Worm (Caenorhabditis elegans) whole organism, late embryonic: ENCODE data around the gene K10C2.12.

Experiments
- C08G9.2 ChIP-seq: sonication (generic microtip); optimal IDR thresholded peaks from 2 replicates; lab custom pipeline; 2016; ENCODE audit warnings: mild to moderate bottlenecking, missing genetic modification characterization, moderate library complexity, missing compliant biosample characterization
- F13H6.1 ChIP-seq: sonication (generic microtip); optimal IDR thresholded peaks from 2 replicates; lab custom pipeline; 2016; ENCODE audit warnings: missing genetic modification characterization, missing compliant biosample characterization
- Y22D7AL.16 ChIP-seq: sonication (generic microtip); optimal IDR thresholded peaks from 2 replicates; lab custom pipeline; 2016; ENCODE audit warnings: missing genetic modification characterization, missing compliant biosample characterization
- ama-1 ChIP-seq: fragments of 150-350 bp; optimal IDR thresholded peaks from 2 replicates; lab custom pipeline; 2014
- ceh-14 ChIP-seq: sonication (generic microtip); optimal IDR thresholded peaks from 2 replicates; lab custom pipeline; 2016; ENCODE audit warnings: missing genotype, missing genetic modification characterization, missing compliant biosample characterization
- ceh-18 ChIP-seq: sonication (generic microtip); optimal IDR thresholded peaks from 2 replicates; lab custom pipeline; 2016; ENCODE audit warnings: missing genetic modification characterization, missing compliant biosample characterization
- ceh-19 ChIP-seq: fragments of 200-800 bp; sonication (Bioruptor generic); optimal IDR thresholded peaks from 2 replicates; lab custom pipeline; 2018; ENCODE audit warnings: mild to moderate bottlenecking, missing genetic modification characterization, missing compliant biosample characterization
- ceh-22 ChIP-seq: sonication (generic microtip); optimal IDR thresholded peaks from 2 replicates; lab custom pipeline; 2017; ENCODE audit warnings: missing biosample characterization, missing genetic modification characterization
- ceh-24 ChIP-seq: sonication (generic microtip); optimal IDR thresholded peaks from 2 replicates; lab custom pipeline; 2016; ENCODE audit warnings: mild to moderate bottlenecking, missing genetic modification characterization, missing compliant biosample characterization
- ceh-31 ChIP-seq: sonication (generic microtip); optimal IDR thresholded peaks from 2 replicates; lab custom pipeline; 2016; ENCODE audit warnings: missing genetic modification characterization, missing compliant biosample characterization
- ceh-34 ChIP-seq: sonication (generic microtip); optimal IDR thresholded peaks from 2 replicates; lab custom pipeline; 2016; ENCODE audit warnings: mild to moderate bottlenecking, missing genetic modification characterization, missing compliant biosample characterization
- ceh-48 ChIP-seq: sonication (generic microtip); optimal IDR thresholded peaks from 2 replicates; lab custom pipeline; 2016; ENCODE audit warnings: missing genetic modification characterization, inconsistent platforms, missing compliant biosample characterization
- ceh-6 ChIP-seq: fragments of 200-800 bp; sonication (Bioruptor generic); optimal IDR thresholded peaks from 2 replicates; lab custom pipeline; 2018; ENCODE audit warnings: mild to moderate bottlenecking, missing genetic modification characterization, missing compliant biosample characterization
- ceh-9 ChIP-seq: sonication (generic microtip); optimal IDR thresholded peaks from 2 replicates; lab custom pipeline; 2016; ENCODE audit warnings: mild to moderate bottlenecking, missing genetic modification characterization, inconsistent platforms, missing compliant biosample characterization
- che-1 ChIP-seq: sonication (generic microtip); optimal IDR thresholded peaks from 2 replicates; lab custom pipeline; 2016; ENCODE audit warnings: mild to moderate bottlenecking, missing genetic modification characterization, missing compliant biosample characterization
- dmd-4 ChIP-seq: sonication (generic microtip); optimal IDR thresholded peaks from 2 replicates; lab custom pipeline; 2016; ENCODE audit warnings: borderline replicate concordance, missing genetic modification characterization, missing compliant biosample characterization
- dve-1 ChIP-seq: sonication (generic microtip); optimal IDR thresholded peaks from 2 replicates; lab custom pipeline; 2017; ENCODE audit warnings: antibody characterized with exemption, mild to moderate bottlenecking, missing genetic modification characterization, missing compliant biosample characterization
- elt-2 ChIP-seq: sonication (generic microtip); optimal IDR thresholded peaks from 2 replicates; lab custom pipeline; 2016; ENCODE audit warnings: missing genetic modification reagents, missing genetic modification characterization, missing compliant biosample characterization
- elt-4 ChIP-seq: sonication (generic microtip); optimal IDR thresholded peaks from 2 replicates; lab custom pipeline; 2016; ENCODE audit warnings: missing genetic modification characterization, missing compliant biosample characterization
- ets-4 ChIP-seq: sonication (generic microtip); optimal IDR thresholded peaks from 2 replicates; lab custom pipeline; 2016; ENCODE audit warnings: missing genetic modification characterization, missing compliant biosample characterization
- eyg-1 ChIP-seq: sonication (generic microtip); optimal IDR thresholded peaks from 2 replicates; lab custom pipeline; 2016; ENCODE audit warnings: missing genotype, missing genetic modification characterization, missing compliant biosample characterization
- fkh-10 ChIP-seq: fragments of 150-350 bp; optimal IDR thresholded peaks from 2 replicates; lab custom pipeline; 2014; ENCODE audit warnings: missing biosample characterization, missing genetic modification reagents, missing genetic modification characterization
- fkh-6 ChIP-seq: sonication (generic microtip); optimal IDR thresholded peaks from 2 replicates; lab custom pipeline; 2016; ENCODE audit warnings: missing genetic modification characterization, missing compliant biosample characterization
- gmeb-2 ChIP-seq: sonication (generic microtip); optimal IDR thresholded peaks from 2 replicates; lab custom pipeline; 2016; ENCODE audit warnings: missing genetic modification characterization, inconsistent platforms, missing compliant biosample characterization
- hlh-15 ChIP-seq: sonication (generic microtip); optimal IDR thresholded peaks from 2 replicates; lab custom pipeline; 2016; ENCODE audit warnings: missing genetic modification characterization, missing compliant biosample characterization
- hlh-30 ChIP-seq: sonication (generic microtip); optimal IDR thresholded peaks from 2 replicates; lab custom pipeline; 2017; ENCODE audit warnings: antibody characterized with exemption, missing genetic modification characterization, missing compliant biosample characterization; ENCODE audit not compliant: insufficient read depth
- hlh-6 ChIP-seq: sonication (generic microtip); optimal IDR thresholded peaks from 2 replicates; lab custom pipeline; 2016; ENCODE audit warnings: missing genotype, missing genetic modification characterization, missing compliant biosample characterization
- hlh-8 ChIP-seq: sonication (generic microtip); optimal IDR thresholded peaks from 2 replicates; lab custom pipeline; 2016; ENCODE audit warnings: missing genotype, missing genetic modification characterization, missing compliant biosample characterization
- lin-11 ChIP-seq: fragments of 200-800 bp; sonication (Bioruptor generic); optimal IDR thresholded peaks from 2 replicates; lab custom pipeline; 2018; ENCODE audit warnings: mild to moderate bottlenecking, missing genetic modification characterization, missing compliant biosample characterization
- nfya-1 ChIP-seq: sonication (generic microtip); optimal IDR thresholded peaks from 2 replicates; lab custom pipeline; 2017; ENCODE audit warnings: missing genetic modification characterization, mild to moderate bottlenecking, missing compliant biosample characterization, antibody characterized with exemption, moderate library complexity
- odd-2 ChIP-seq: sonication (generic microtip); optimal IDR thresholded peaks from 2 replicates; lab custom pipeline; 2017; ENCODE audit warnings: antibody characterized with exemption, mild to moderate bottlenecking, missing genetic modification characterization, missing compliant biosample characterization
- pag-3 ChIP-seq: sonication (generic microtip); optimal IDR thresholded peaks from 2 replicates; lab custom pipeline; 2016; ENCODE audit warnings: missing compliant biosample characterization, missing genetic modification characterization, borderline replicate concordance
- pha-2 ChIP-seq: sonication (generic microtip); optimal IDR thresholded peaks from 2 replicates; lab custom pipeline; 2017; ENCODE audit warnings: mild to moderate bottlenecking, missing genetic modification characterization, missing compliant biosample characterization
- pha-4 ChIP-seq: fragments of 150-350 bp; optimal IDR thresholded peaks from 2 replicates; lab custom pipeline; 2018; ENCODE audit warnings: missing biosample characterization, missing genetic modification reagents, missing genetic modification characterization
- pros-1 ChIP-seq: fragments of 150-350 bp; optimal IDR thresholded peaks from 2 replicates; lab custom pipeline; 2014; ENCODE audit warnings: missing biosample characterization, missing genetic modification reagents, missing genetic modification characterization
- ref-2 ChIP-seq: sonication (generic microtip); optimal IDR thresholded peaks from 2 replicates; lab custom pipeline; 2016; ENCODE audit warnings: missing genetic modification characterization, missing compliant biosample characterization
- rnt-1 ChIP-seq: sonication (generic microtip); optimal IDR thresholded peaks from 2 replicates; lab custom pipeline; 2016; ENCODE audit warnings: missing genetic modification characterization, missing compliant biosample characterization
- sox-2 ChIP-seq: fragments of 200-800 bp; sonication (Bioruptor generic); IDR thresholded peaks from 2 replicates; pipeline ENCODE4 v1.3.6; 2022; ENCODE audit warnings: missing genetic modification reagents, missing genetic modification characterization, missing compliant biosample characterization
- sox-4 ChIP-seq: sonication (generic microtip); optimal IDR thresholded peaks from 2 replicates; lab custom pipeline; 2017; ENCODE audit warnings: mild to moderate bottlenecking, missing genetic modification characterization, inconsistent platforms, missing compliant biosample characterization
- tbx-2 ChIP-seq: sonication (generic microtip); optimal IDR thresholded peaks from 2 replicates; lab custom pipeline; 2016; ENCODE audit warnings: missing genetic modification characterization, missing compliant biosample characterization
- unc-3 ChIP-seq, 2 experiments: fragments of 200-800 bp in 1 of 2; sonication (Bioruptor generic) in 1 of 2; sonication (generic microtip) in 1 of 2; conservative IDR thresholded peaks in 1 of 2; optimal IDR thresholded peaks in 1 of 2; 2 replicates each; pipeline versions ENCODE4 v1.3.6 to Lab custom; 2016 to 2022; ENCODE audit warnings: missing compliant biosample characterization in 2 of 2, missing genetic modification characterization in 2 of 2, missing genetic modification reagents in 1 of 2
- unc-42 ChIP-seq: sonication (generic microtip); optimal IDR thresholded peaks from 2 replicates; lab custom pipeline; 2016; ENCODE audit warnings: missing genotype, missing genetic modification characterization, missing compliant biosample characterization
- unc-55 ChIP-seq: sonication (generic microtip); optimal IDR thresholded peaks from 2 replicates; lab custom pipeline; 2017; ENCODE audit warnings: missing biosample characterization, missing genetic modification reagents, missing genetic modification characterization
- unc-86 ChIP-seq: sonication (generic microtip); optimal IDR thresholded peaks from 2 replicates; lab custom pipeline; 2016; ENCODE audit warnings: missing genetic modification characterization, missing compliant biosample characterization
- zip-5 ChIP-seq: sonication (generic microtip); optimal IDR thresholded peaks from 2 replicates; lab custom pipeline; 2016; ENCODE audit warnings: missing genetic modification characterization, missing compliant biosample characterization

Gene K10C2.12

DNA sequence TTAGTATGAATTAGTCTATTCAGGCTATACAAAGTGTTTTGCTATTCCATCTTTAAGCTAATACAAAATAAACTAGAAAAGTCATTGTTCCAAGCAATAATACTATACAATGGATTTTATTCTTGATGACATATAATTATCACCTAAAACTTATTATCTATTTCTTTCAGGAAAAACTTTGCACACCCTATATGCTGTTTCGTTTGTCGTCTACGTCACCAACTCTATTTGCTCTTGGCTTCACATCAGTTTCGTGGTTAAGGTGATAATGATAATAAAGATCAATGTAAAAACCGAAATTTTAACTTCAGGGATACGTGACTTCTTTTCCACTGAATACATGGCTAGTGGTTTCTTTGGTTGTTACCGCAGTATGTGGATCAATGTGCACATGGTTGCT lies 41.9 kb upstream of the K10C2.12 start:
- TF ChIP-seq elt-2 (tag; lab: Kevin White, UChicago): no peak
- no peak for TF ChIP-seq ets-4 (tag; lab: Kevin White, UChicago)
- TF ChIP-seq ref-2 (tag; lab: Kevin White, UChicago): no peak
- no peak for TF ChIP-seq elt-4 (tag; lab: Kevin White, UChicago)
- TF ChIP-seq hlh-8 (tag; lab: Kevin White, UChicago): no peak
- TF ChIP-seq zip-5 (tag; lab: Kevin White, UChicago): no peak
- TF ChIP-seq hlh-15 (tag; lab: Kevin White, UChicago): no peak
- TF ChIP-seq nfya-1 (tag; lab: Kevin White, UChicago): no peak
- TF ChIP-seq ceh-48 (tag; lab: Kevin White, UChicago): no peak
- no peak for TF ChIP-seq rnt-1 (tag; lab: Kevin White, UChicago)
- TF ChIP-seq fkh-10 (GFP tag; lab: Kevin White, UChicago): no peak
- no peak for TF ChIP-seq pha-4 (tag; lab: Kevin White, UChicago)

DNA sequence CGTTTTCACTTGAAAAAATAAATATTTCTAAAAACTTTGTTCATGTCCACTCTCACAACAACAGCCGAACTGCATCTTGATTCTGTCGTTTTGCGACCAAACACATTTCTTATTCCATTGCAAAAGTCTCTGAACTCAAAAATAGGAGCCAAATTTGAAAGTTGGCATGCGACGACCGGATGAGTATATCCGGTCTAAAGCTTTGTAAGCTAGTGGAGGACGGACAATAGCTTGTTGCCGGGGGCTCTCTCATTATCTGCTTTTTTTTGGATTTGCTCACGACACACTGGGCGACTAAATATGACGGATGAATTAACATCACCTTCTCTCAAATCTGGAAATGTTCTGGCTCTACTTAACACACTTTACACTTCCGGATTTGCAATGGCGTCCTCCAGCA lies 41.1 kb upstream of the K10C2.12 start, which contains the start of gene K04E7.1:
TSS of gene K04E7.1 (plus strand) at position 301 of the 400 bp plus-strand sequence.
- TF ChIP-seq ceh-19 (no peak), dve-1 (tag; lab: Kevin White, UChicago) (no peak), pag-3 (tag; lab: Kevin White, UChicago) (no peak), ceh-31 (tag; lab: Kevin White, UChicago) (no peak), Y22D7AL.16 (tag; lab: Kevin White, UChicago) (no peak), sox-4 (tag; lab: Kevin White, UChicago) (no peak), nfya-1 (tag; lab: Kevin White, UChicago) (no peak), ceh-18 (tag; lab: Kevin White, UChicago) (no peak), ceh-24 (tag; lab: Kevin White, UChicago) (no peak), hlh-30 (tag; lab: Kevin White, UChicago) (no peak), F13H6.1 (tag; lab: Kevin White, UChicago) (no peak), ceh-34 (no peak), tbx-2 (no peak), fkh-6 (no peak), unc-42 (tag; lab: Kevin White, UChicago) (no peak), unc-86 (tag; lab: Kevin White, UChicago) (no peak), ceh-9 (no peak), pros-1 (tag; lab: Kevin White, UChicago) (no peak), odd-2 (tag; lab: Kevin White, UChicago) (no peak), ceh-14 (no peak)

DNA sequence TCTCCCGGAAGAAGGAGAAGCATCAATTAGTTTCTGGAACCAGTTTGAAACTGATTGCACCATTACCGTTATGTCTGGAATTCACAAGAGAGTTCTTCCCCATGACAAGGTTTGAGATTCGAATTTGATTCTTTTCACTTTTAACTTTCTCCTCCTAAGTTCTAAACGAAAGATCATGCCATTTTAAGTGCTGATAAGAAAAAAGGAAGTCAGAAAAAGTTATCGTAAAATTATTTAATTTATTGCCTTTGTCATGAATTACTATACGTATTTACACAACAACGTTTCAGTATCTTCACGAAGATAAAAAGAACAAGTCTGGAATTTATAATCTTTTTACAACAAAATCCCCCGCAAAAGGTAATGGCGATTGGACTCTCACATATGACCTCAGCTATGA lies 39.5 kb upstream of the K10C2.12 start:
- TF ChIP-seq ceh-6 (GFP tag; lab: Kevin White, UChicago) (no peak), lin-11 (tag; lab: Kevin White, UChicago) (no peak), hlh-8 (tag; lab: Kevin White, UChicago) (no peak), dmd-4 (tag; lab: Kevin White, UChicago) (no peak), unc-3 (GFP tag; conservative IDR thresholded peaks at IDR 0.05; lab: Robert Waterston, UW) (no peak), unc-3 (tag; optimal IDR thresholded peaks at IDR 0.05; lab: Kevin White, UChicago) (no peak), eyg-1 (tag; lab: Kevin White, UChicago) (no peak), elt-2 (tag; lab: Kevin White, UChicago) (no peak), ceh-22 (tag; lab: Kevin White, UChicago) (no peak)

DNA sequence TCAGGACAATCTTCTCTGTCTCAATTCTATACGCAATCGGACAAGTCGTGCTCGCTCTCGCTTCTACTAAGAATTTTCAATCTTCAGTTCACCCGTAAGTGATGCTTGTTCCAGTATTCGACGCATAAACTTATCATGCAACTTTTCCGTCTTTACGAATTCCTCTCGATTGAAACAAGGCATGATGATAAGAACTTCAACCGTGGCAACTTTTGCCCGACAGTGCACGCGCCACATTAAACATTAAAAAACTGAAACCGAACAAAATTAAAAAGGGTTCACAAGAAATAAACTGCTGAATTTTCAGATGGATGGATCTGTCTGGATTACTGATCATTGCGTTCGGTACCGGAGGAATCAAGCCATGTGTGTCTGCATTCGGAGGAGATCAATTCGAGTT lies 37.9 kb upstream of the K10C2.12 start:
- TF ChIP-seq gmeb-2 (tag; lab: Kevin White, UChicago): no peak
- no peak for TF ChIP-seq ceh-24 (tag; lab: Kevin White, UChicago)
- no peak for TF ChIP-seq unc-55 (GFP tag; lab: Kevin White, UChicago)
- no peak for TF ChIP-seq ama-1 (lab: Kevin White, UChicago)
- TF ChIP-seq C08G9.2: no peak
- TF ChIP-seq unc-42 (tag; lab: Kevin White, UChicago): no peak
- TF ChIP-seq che-1 (tag; lab: Kevin White, UChicago): no peak
- TF ChIP-seq pha-4 (tag; lab: Kevin White, UChicago): no peak
- TF ChIP-seq sox-2 (GFP tag; lab: Robert Waterston, UW): no peak
- TF ChIP-seq pag-3 (tag; lab: Kevin White, UChicago): no peak
- no peak for TF ChIP-seq rnt-1 (tag; lab: Kevin White, UChicago)
- TF ChIP-seq hlh-6: no peak
- TF ChIP-seq pha-2 (tag; lab: Kevin White, UChicago): no peak
- TF ChIP-seq, all 69 proteins: peak for 0
